Worm (Caenorhabditis elegans) whole organism, L3 larva: ENCODE data around the gene lin-22.
A peak's percentile ranks its signal among the peaks of the same experiment; 100 is the strongest.

Source experiments
- R02D3.7 ChIP-seq: fragments of 150-350 bp; optimal IDR thresholded peaks from 2 replicates; lab custom pipeline; 2014; ENCODE audit warnings: missing biosample characterization, missing genetic modification characterization
- ZK546.5 ChIP-seq: sonication (generic microtip); optimal IDR thresholded peaks from 2 replicates; lab custom pipeline; 2017; ENCODE audit warnings: missing biosample characterization, missing genetic modification characterization
- aly-2 ChIP-seq: fragments of 150-350 bp; optimal IDR thresholded peaks from 2 replicates; lab custom pipeline; 2014; ENCODE audit warnings: missing biosample characterization, missing genetic modification characterization
- ama-1 ChIP-seq: fragments of 150-350 bp; optimal IDR thresholded peaks from 2 replicates; lab custom pipeline; 2018
- ceh-16 ChIP-seq: sonication (generic microtip); optimal IDR thresholded peaks from 2 replicates; lab custom pipeline; 2017; ENCODE audit warnings: missing biosample characterization, missing genetic modification characterization
- ceh-28 ChIP-seq: fragments of 150-350 bp; optimal IDR thresholded peaks from 2 replicates; lab custom pipeline; 2014; ENCODE audit warnings: missing biosample characterization, missing genetic modification reagents, missing genetic modification characterization
- ceh-82 ChIP-seq: fragments of 150-350 bp; optimal IDR thresholded peaks from 2 replicates; lab custom pipeline; 2014; ENCODE audit warnings: missing biosample characterization, missing genetic modification characterization
- ceh-9 ChIP-seq: sonication (generic microtip); optimal IDR thresholded peaks from 2 replicates; lab custom pipeline; 2018; ENCODE audit warnings: missing biosample characterization, missing genetic modification characterization
- daf-12 ChIP-seq: fragments of 150-350 bp; optimal IDR thresholded peaks from 2 replicates; lab custom pipeline; 2014; ENCODE audit warnings: missing biosample characterization, missing genetic modification reagents, missing genetic modification characterization
- egl-27 ChIP-seq: sonication (generic microtip); optimal IDR thresholded peaks from 4 replicates; lab custom pipeline; 2017; ENCODE audit warnings: missing biosample characterization, missing genetic modification reagents, missing genetic modification characterization
- egl-5 ChIP-seq: fragments of 150-350 bp; optimal IDR thresholded peaks from 2 replicates; lab custom pipeline; 2017; ENCODE audit warnings: missing biosample characterization, missing genetic modification reagents, missing genetic modification characterization, inconsistent platforms
- elt-1 ChIP-seq: fragments of 150-350 bp; optimal IDR thresholded peaks from 2 replicates; lab custom pipeline; 2014; ENCODE audit warnings: missing biosample characterization, missing genetic modification characterization
- elt-2 ChIP-seq: sonication (generic microtip); optimal IDR thresholded peaks from 2 replicates; lab custom pipeline; 2016; ENCODE audit warnings: missing genetic modification reagents, mild to moderate bottlenecking, missing genetic modification characterization, missing compliant biosample characterization
- elt-3 ChIP-seq, 3 experiments: fragments of 150-350 bp in 1 of 3; sonication (generic microtip) in 2 of 3; optimal IDR thresholded peaks; 2 replicates in 2 of 3; 4 replicates in 1 of 3; lab custom pipeline; 2014 to 2017; ENCODE audit warnings: missing biosample characterization in 3 of 3, missing genetic modification characterization in 3 of 3
- eor-1 ChIP-seq, 2 experiments: fragments of 150-350 bp; optimal IDR thresholded peaks; 2 replicates each; lab custom pipeline; 2014 to 2018; ENCODE audit warnings: missing biosample characterization in 2 of 2, missing genetic modification characterization in 2 of 2
- fkh-10 ChIP-seq: sonication (generic microtip); optimal IDR thresholded peaks from 2 replicates; lab custom pipeline; 2017; ENCODE audit warnings: missing biosample characterization, missing genetic modification reagents, missing genetic modification characterization
- fkh-2 ChIP-seq: fragments of 150-350 bp; optimal IDR thresholded peaks from 2 replicates; lab custom pipeline; 2014; ENCODE audit warnings: missing biosample characterization, missing genetic modification reagents, missing genetic modification characterization
- fos-1 ChIP-seq: fragments of 150-350 bp; optimal IDR thresholded peaks from 2 replicates; lab custom pipeline; 2014; ENCODE audit warnings: missing biosample characterization, missing genetic modification characterization
- hmg-11 ChIP-seq: sonication (generic microtip); optimal IDR thresholded peaks from 2 replicates; lab custom pipeline; 2016; ENCODE audit warnings: missing genetic modification characterization, missing compliant biosample characterization
- jun-1 ChIP-seq: fragments of 150-350 bp; optimal IDR thresholded peaks from 2 replicates; lab custom pipeline; 2014; ENCODE audit warnings: missing biosample characterization, missing genetic modification reagents, missing genetic modification characterization
- lin-15B ChIP-seq: fragments of 150-350 bp; optimal IDR thresholded peaks from 2 replicates; lab custom pipeline; 2014; ENCODE audit warnings: missing biosample characterization, missing genetic modification characterization
- lin-39 ChIP-seq: fragments of 150-350 bp; optimal IDR thresholded peaks from 2 replicates; lab custom pipeline; 2018; ENCODE audit warnings: missing biosample characterization, missing genetic modification reagents, missing genetic modification characterization
- lsy-12 ChIP-seq: sonication (generic microtip); optimal IDR thresholded peaks from 2 replicates; lab custom pipeline; 2016; ENCODE audit warnings: mild to moderate bottlenecking, missing genetic modification characterization, missing compliant biosample characterization
- mdl-1 ChIP-seq: fragments of 150-350 bp; optimal IDR thresholded peaks from 2 replicates; lab custom pipeline; 2014; ENCODE audit warnings: missing biosample characterization, missing genetic modification characterization
- mml-1 ChIP-seq: fragments of 150-350 bp; sonication (generic microtip); optimal IDR thresholded peaks from 3 replicates; lab custom pipeline; 2014; ENCODE audit warnings: missing biosample characterization, missing genetic modification characterization
- nfya-1 ChIP-seq: sonication (generic microtip); optimal IDR thresholded peaks from 2 replicates; lab custom pipeline; 2017; ENCODE audit warnings: missing genetic modification characterization, mild to moderate bottlenecking, missing compliant biosample characterization, antibody characterized with exemption, moderate library complexity; ENCODE audit not compliant: insufficient read depth
- nhr-11 ChIP-seq: fragments of 150-350 bp; optimal IDR thresholded peaks from 2 replicates; lab custom pipeline; 2014; ENCODE audit warnings: missing biosample characterization, missing genetic modification characterization
- nhr-12 ChIP-seq: fragments of 150-350 bp; optimal IDR thresholded peaks from 2 replicates; lab custom pipeline; 2014; ENCODE audit warnings: missing biosample characterization, missing genetic modification characterization
- nhr-23 ChIP-seq: fragments of 150-350 bp; optimal IDR thresholded peaks from 2 replicates; lab custom pipeline; 2014; ENCODE audit warnings: missing biosample characterization, missing genetic modification reagents, missing genetic modification characterization
- nhr-237 ChIP-seq: fragments of 150-350 bp; optimal IDR thresholded peaks from 2 replicates; lab custom pipeline; 2014; ENCODE audit warnings: missing biosample characterization, missing genetic modification characterization
- nhr-25 ChIP-seq: sonication (generic microtip); optimal IDR thresholded peaks from 2 replicates; lab custom pipeline; 2017; ENCODE audit warnings: missing biosample characterization, missing genetic modification characterization
- nhr-28 ChIP-seq: fragments of 150-350 bp; optimal IDR thresholded peaks from 2 replicates; lab custom pipeline; 2014; ENCODE audit warnings: missing biosample characterization, missing genetic modification characterization
- nhr-43 ChIP-seq: sonication (generic microtip); optimal IDR thresholded peaks from 2 replicates; lab custom pipeline; 2016; ENCODE audit warnings: mild to moderate bottlenecking, missing genetic modification characterization, missing compliant biosample characterization; ENCODE audit not compliant: poor library complexity, severe bottlenecking
- nhr-67 ChIP-seq: fragments of 150-350 bp; optimal IDR thresholded peaks from 2 replicates; lab custom pipeline; 2014; ENCODE audit warnings: missing biosample characterization, missing genetic modification characterization
- nhr-76 ChIP-seq: fragments of 150-350 bp; sonication (generic microtip); optimal IDR thresholded peaks from 5 replicates; lab custom pipeline; 2014; ENCODE audit warnings: missing biosample characterization, missing genetic modification characterization
- nhr-77 ChIP-seq: fragments of 150-350 bp; optimal IDR thresholded peaks from 2 replicates; lab custom pipeline; 2014; ENCODE audit warnings: missing biosample characterization, missing genetic modification characterization
- pha-4 ChIP-seq: fragments of 150-350 bp; optimal IDR thresholded peaks from 2 replicates; lab custom pipeline; 2014; ENCODE audit warnings: missing biosample characterization, missing genetic modification reagents, missing genetic modification characterization
- pqm-1 ChIP-seq: fragments of 150-350 bp; optimal IDR thresholded peaks from 2 replicates; lab custom pipeline; 2017; ENCODE audit warnings: missing biosample characterization, missing genetic modification characterization, inconsistent platforms
- sea-2 ChIP-seq: fragments of 150-350 bp; sonication (generic microtip); optimal IDR thresholded peaks from 4 replicates; lab custom pipeline; 2014; ENCODE audit warnings: missing biosample characterization, missing genetic modification reagents, missing genetic modification characterization
- skn-1 ChIP-seq: fragments of 150-350 bp; optimal IDR thresholded peaks from 2 replicates; lab custom pipeline; 2014; ENCODE audit warnings: missing biosample characterization, missing genetic modification characterization
- snpc-4 ChIP-seq: fragments of 150-350 bp; optimal IDR thresholded peaks from 2 replicates; lab custom pipeline; 2014; ENCODE audit warnings: missing biosample characterization, missing genetic modification characterization
- tbx-2 ChIP-seq: sonication (generic microtip); optimal IDR thresholded peaks from 2 replicates; lab custom pipeline; 2016; ENCODE audit warnings: mild to moderate bottlenecking, missing genetic modification characterization, missing compliant biosample characterization
- unc-39 ChIP-seq: sonication (generic microtip); optimal IDR thresholded peaks from 4 replicates; lab custom pipeline; 2017; ENCODE audit warnings: missing biosample characterization, missing genetic modification characterization
- unc-62 ChIP-seq: fragments of 150-350 bp; sonication (generic microtip); optimal IDR thresholded peaks from 4 replicates; lab custom pipeline; 2014; ENCODE audit warnings: missing biosample characterization, missing genetic modification reagents, missing genetic modification characterization
- zag-1 ChIP-seq: fragments of 150-350 bp; optimal IDR thresholded peaks from 2 replicates; lab custom pipeline; 2014; ENCODE audit warnings: missing biosample characterization, missing genetic modification characterization
- ztf-11 ChIP-seq: fragments of 150-350 bp; optimal IDR thresholded peaks from 2 replicates; lab custom pipeline; 2014; ENCODE audit warnings: missing biosample characterization, missing genetic modification characterization
- ztf-4 ChIP-seq: fragments of 150-350 bp; optimal IDR thresholded peaks from 2 replicates; lab custom pipeline; 2014; ENCODE audit warnings: missing biosample characterization, missing genetic modification characterization

Gene lin-22

DNA sequence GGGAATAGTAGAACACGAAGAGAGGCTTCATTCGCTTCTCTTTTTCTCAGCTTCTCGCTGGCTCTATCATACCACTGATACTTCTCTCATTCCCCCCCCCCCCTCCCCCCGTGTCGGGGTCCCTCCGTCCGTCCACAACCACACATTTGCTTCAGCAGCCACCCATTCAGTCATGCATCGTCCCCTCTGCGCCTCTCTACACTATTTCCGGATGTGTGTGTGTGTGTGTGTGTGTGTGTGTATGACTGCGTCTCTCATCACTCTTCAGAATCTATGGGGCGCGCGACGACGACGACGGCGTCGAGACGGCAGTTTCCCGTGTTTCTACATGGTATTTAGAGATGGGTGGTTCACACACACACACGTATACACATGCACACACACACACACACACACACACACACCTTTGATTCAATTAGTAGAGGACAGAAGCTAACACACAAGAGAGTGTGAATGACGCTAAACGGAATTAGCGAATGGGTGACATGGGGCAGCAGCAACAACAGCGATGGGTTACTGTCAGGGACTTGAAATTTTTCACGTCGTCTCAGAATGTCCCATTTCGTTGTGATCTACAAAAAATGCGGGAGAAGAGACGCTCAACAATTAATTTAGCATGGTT lies 26.1 kb upstream of the lin-22 start:
- no peak for TF ChIP-seq nhr-76 (tag; lab: Kevin White, UChicago)
- no peak for TF ChIP-seq egl-27 (tag; lab: Kevin White, UChicago)
- TF ChIP-seq ztf-4 (tag; lab: Kevin White, UChicago), result no peak
- no peak for TF ChIP-seq ceh-9 (tag; lab: Kevin White, UChicago)
- no peak for TF ChIP-seq nhr-28 (tag; lab: Kevin White, UChicago)
- no peak for TF ChIP-seq elt-1
- no peak for TF ChIP-seq R02D3.7 (tag; lab: Kevin White, UChicago)
- TF ChIP-seq lin-39 (tag; lab: Kevin White, UChicago), result no peak
- peak; percentile 82 for TF ChIP-seq nfya-1 (tag; lab: Kevin White, UChicago)
- no peak for TF ChIP-seq pqm-1
- TF ChIP-seq nhr-12, result no peak
- no peak for TF ChIP-seq unc-39 (tag; lab: Kevin White, UChicago)
- no peak for TF ChIP-seq snpc-4 (tag; lab: Kevin White, UChicago)
- peak; percentile 36 for TF ChIP-seq mdl-1 (tag; lab: Kevin White, UChicago)
- TF ChIP-seq unc-62 (GFP tag; lab: Kevin White, UChicago), result peak; percentile 0
- TF ChIP-seq tbx-2 (tag; lab: Kevin White, UChicago), result no peak
- TF ChIP-seq daf-12, result no peak
- TF ChIP-seq nhr-23 (tag; lab: Kevin White, UChicago), result no peak
- no peak for TF ChIP-seq ZK546.5 (tag; lab: Kevin White, UChicago)
- no peak for TF ChIP-seq elt-3 (tag; optimal IDR thresholded peaks at IDR 0.05; lab: Kevin White, UChicago)
- TF ChIP-seq mml-1 (tag; lab: Kevin White, UChicago), result no peak
- TF ChIP-seq hmg-11 (tag; lab: Kevin White, UChicago), result peak; percentile 93
- TF ChIP-seq eor-1 (tag; optimal IDR thresholded peaks at IDR 0.05; lab: Kevin White, UChicago), result no peak
- no peak for TF ChIP-seq ceh-28 (tag; lab: Kevin White, UChicago)
- no peak for TF ChIP-seq ztf-11
- no peak for TF ChIP-seq ceh-16 (tag; lab: Kevin White, UChicago)
- no peak for TF ChIP-seq jun-1
- TF ChIP-seq fos-1, result no peak
- TF ChIP-seq skn-1 (tag; lab: Kevin White, UChicago), result peak; percentile 11
- TF ChIP-seq nhr-67 (tag; lab: Kevin White, UChicago), result no peak
- TF ChIP-seq pha-4, result peak; percentile 21
- TF ChIP-seq elt-2 (tag; lab: Kevin White, UChicago), result no peak
- TF ChIP-seq lin-15B, result no peak
- TF ChIP-seq nhr-77, result no peak
- no peak for TF ChIP-seq aly-2 (tag; lab: Kevin White, UChicago)
- no peak for TF ChIP-seq sea-2 (GFP tag; lab: Kevin White, UChicago)
- no peak for TF ChIP-seq nhr-43 (tag; lab: Kevin White, UChicago)
- no peak for TF ChIP-seq fkh-2
- peak; percentile 0 for TF ChIP-seq ceh-82 (tag; lab: Kevin White, UChicago)
- TF ChIP-seq fkh-10 (GFP tag; lab: Kevin White, UChicago), result peak; percentile 24
- TF ChIP-seq ama-1 (lab: Kevin White, UChicago), result no peak
- TF ChIP-seq nhr-25 (tag; lab: Kevin White, UChicago), result peak; percentile 40
- no peak for TF ChIP-seq nhr-11
- TF ChIP-seq zag-1 (tag; lab: Kevin White, UChicago), result peak; percentile 60
- no peak for TF ChIP-seq nhr-237 (tag; lab: Kevin White, UChicago)
- TF ChIP-seq egl-5, result no peak
- TF ChIP-seq lsy-12, result peak; percentile 61
